Worm (Caenorhabditis elegans) whole organism, young adult: ENCODE data around the gene fbxc-50.

Experiments
- B0261.1 ChIP-seq: sonication (generic microtip); optimal IDR thresholded peaks from 2 replicates; lab custom pipeline; 2016; ENCODE audit warnings: mild to moderate bottlenecking, missing genetic modification characterization, moderate library complexity, missing compliant biosample characterization
- B0336.3 ChIP-seq: fragments of 200-800 bp; sonication (Bioruptor generic); IDR thresholded peaks from 2 replicates; pipeline ENCODE4 v1.3.6; 2022; ENCODE audit warnings: missing genetic modification characterization, missing compliant biosample characterization
- C17E4.6 ChIP-seq: fragments of 200-800 bp; sonication (Bioruptor generic); IDR thresholded peaks from 2 replicates; pipeline ENCODE4 v1.3.6; 2022; ENCODE audit warnings: missing genetic modification reagents, missing genetic modification characterization, missing compliant biosample characterization
- F23B12.7 ChIP-seq: sonication (generic microtip); optimal IDR thresholded peaks from 2 replicates; lab custom pipeline; 2017; ENCODE audit warnings: missing genetic modification characterization, mild to moderate bottlenecking, missing compliant biosample characterization, antibody characterized with exemption, moderate library complexity; ENCODE audit not compliant: insufficient read depth
- F33H1.4 ChIP-seq: fragments of 200-800 bp; sonication (Bioruptor generic); IDR thresholded peaks from 2 replicates; pipeline ENCODE4 v1.3.6; 2022; ENCODE audit warnings: missing genetic modification reagents, missing genetic modification characterization, missing compliant biosample characterization
- F52B5.7 ChIP-seq: sonication (generic microtip); optimal IDR thresholded peaks from 2 replicates; lab custom pipeline; 2016; ENCODE audit warnings: mild to moderate bottlenecking, missing genetic modification characterization, missing compliant biosample characterization
- F57A8.1 ChIP-seq: fragments of 200-800 bp; sonication (Bioruptor generic); optimal IDR thresholded peaks from 2 replicates; lab custom pipeline; 2018; ENCODE audit warnings: mild to moderate bottlenecking, missing genetic modification characterization, moderate library complexity, missing compliant biosample characterization
- K12H6.12 ChIP-seq: fragments of 200-800 bp; sonication (Bioruptor generic); optimal IDR thresholded peaks from 2 replicates; lab custom pipeline; 2018; ENCODE audit warnings: mild to moderate bottlenecking, missing genetic modification characterization, missing compliant biosample characterization
- Y53F4B.3 ChIP-seq: fragments of 200-800 bp; sonication (Bioruptor generic); IDR thresholded peaks from 2 replicates; pipeline ENCODE4 v1.3.6; 2022; ENCODE audit warnings: missing genetic modification reagents, missing genetic modification characterization, missing compliant biosample characterization
- Y53G8AR.9 ChIP-seq: fragments of 200-800 bp; sonication (Bioruptor generic); conservative IDR thresholded peaks from 2 replicates; pipeline ENCODE4 v1.3.6; 2022; ENCODE audit warnings: missing genetic modification reagents, missing genetic modification characterization, missing compliant biosample characterization
- Y56A3A.18 ChIP-seq: fragments of 200-800 bp; sonication (Bioruptor generic); IDR thresholded peaks from 2 replicates; pipeline ENCODE4 v1.3.6; 2022; ENCODE audit warnings: missing genetic modification reagents, missing genetic modification characterization, missing compliant biosample characterization
- Y67H2A.10 ChIP-seq: fragments of 200-800 bp; sonication (Bioruptor generic); conservative IDR thresholded peaks from 2 replicates; pipeline ENCODE4 v1.3.6; 2022; ENCODE audit warnings: missing genetic modification reagents, missing genetic modification characterization, missing compliant biosample characterization
- akir-1 ChIP-seq: fragments of 200-800 bp; sonication (Bioruptor generic); optimal IDR thresholded peaks from 2 replicates; lab custom pipeline; 2018; ENCODE audit warnings: mild to moderate bottlenecking, missing genetic modification characterization, moderate library complexity, missing compliant biosample characterization
- ama-1 ChIP-seq, 3 experiments: fragments of 150-350 bp in 1 of 3; sonication (generic microtip) in 2 of 3; optimal IDR thresholded peaks; 2 replicates each; lab custom pipeline; 2014 to 2018; ENCODE audit warnings: missing biosample characterization in 2 of 3, missing genetic modification characterization in 2 of 3, missing genetic modification reagents in 2 of 3
- aptf-2 ChIP-seq: fragments of 200-800 bp; sonication (Bioruptor generic); conservative IDR thresholded peaks from 2 replicates; pipeline ENCODE4 v1.3.6; 2022; ENCODE audit warnings: missing genetic modification reagents, missing genetic modification characterization, missing compliant biosample characterization
- atf-7 ChIP-seq: sonication (generic microtip); optimal IDR thresholded peaks from 2 replicates; lab custom pipeline; 2017; ENCODE audit warnings: mild to moderate bottlenecking, missing genetic modification characterization, missing compliant biosample characterization
- attf-5 ChIP-seq: fragments of 200-800 bp; sonication (Bioruptor generic); optimal IDR thresholded peaks from 2 replicates; lab custom pipeline; 2018; ENCODE audit warnings: mild to moderate bottlenecking, missing genetic modification characterization, missing compliant biosample characterization
- ceh-100 ChIP-seq: fragments of 200-800 bp; sonication (Bioruptor generic); IDR thresholded peaks from 2 replicates; pipeline ENCODE4 v1.3.6; 2022; ENCODE audit warnings: missing genetic modification reagents, missing genetic modification characterization, missing compliant biosample characterization
- ceh-27 ChIP-seq: fragments of 200-800 bp; sonication (Bioruptor generic); optimal IDR thresholded peaks from 2 replicates; lab custom pipeline; 2018; ENCODE audit warnings: mild to moderate bottlenecking, missing genetic modification characterization, moderate library complexity, missing compliant biosample characterization
- ceh-40 ChIP-seq: fragments of 200-800 bp; sonication (Bioruptor generic); IDR thresholded peaks from 2 replicates; pipeline ENCODE4 v1.3.6; 2022; ENCODE audit warnings: missing genetic modification characterization, missing compliant biosample characterization
- die-1 ChIP-seq: sonication (generic microtip); optimal IDR thresholded peaks from 2 replicates; lab custom pipeline; 2016; ENCODE audit warnings: missing genotype, mild to moderate bottlenecking, missing genetic modification characterization, missing compliant biosample characterization
- dox-1 ChIP-seq: fragments of 200-800 bp; sonication (Bioruptor generic); IDR thresholded peaks from 2 replicates; pipeline ENCODE4 v1.3.6; 2022; ENCODE audit warnings: missing genetic modification reagents, missing genetic modification characterization, missing compliant biosample characterization
- ekl-4 ChIP-seq: fragments of 200-800 bp; sonication (Bioruptor generic); IDR thresholded peaks from 2 replicates; pipeline ENCODE4 v1.3.6; 2022; ENCODE audit warnings: missing genetic modification reagents, missing genetic modification characterization, missing compliant biosample characterization
- him-1 ChIP-seq: sonication (generic microtip); optimal IDR thresholded peaks from 2 replicates; lab custom pipeline; 2016; ENCODE audit warnings: missing genotype, missing genetic modification reagents, missing genetic modification characterization, missing compliant biosample characterization
- hlh-26 ChIP-seq: fragments of 200-800 bp; sonication (Bioruptor generic); conservative IDR thresholded peaks from 2 replicates; pipeline ENCODE4 v1.3.6; 2022; ENCODE audit warnings: missing genetic modification reagents, missing genetic modification characterization, missing compliant biosample characterization
- hmg-1.2 ChIP-seq: fragments of 200-800 bp; sonication (Bioruptor generic); IDR thresholded peaks from 2 replicates; pipeline ENCODE4 v1.3.6; 2022; ENCODE audit warnings: missing genetic modification reagents, missing genetic modification characterization, missing compliant biosample characterization
- hrde-1 ChIP-seq: sonication (generic microtip); optimal IDR thresholded peaks from 2 replicates; lab custom pipeline; 2016; ENCODE audit warnings: missing genetic modification characterization, mild to moderate bottlenecking, missing compliant biosample characterization, moderate library complexity, missing genotype, missing genetic modification reagents, borderline replicate concordance
- lag-1 ChIP-seq: fragments of 200-800 bp; sonication (Bioruptor generic); IDR thresholded peaks from 2 replicates; pipeline ENCODE4 v1.3.6; 2022; ENCODE audit warnings: missing genetic modification reagents, missing genetic modification characterization, missing compliant biosample characterization
- lin-26 ChIP-seq: fragments of 200-800 bp; sonication (Bioruptor generic); IDR thresholded peaks from 2 replicates; pipeline ENCODE4 v1.3.6; 2022; ENCODE audit warnings: missing genetic modification reagents, missing genetic modification characterization, missing compliant biosample characterization
- lin-54 ChIP-seq: fragments of 200-800 bp; sonication (Bioruptor generic); optimal IDR thresholded peaks from 2 replicates; lab custom pipeline; 2018; ENCODE audit warnings: mild to moderate bottlenecking, missing genetic modification characterization, missing compliant biosample characterization
- lir-1 ChIP-seq: fragments of 200-800 bp; sonication (Bioruptor generic); conservative IDR thresholded peaks from 2 replicates; pipeline ENCODE4 v1.3.6; 2022; ENCODE audit warnings: missing genetic modification reagents, missing genetic modification characterization, missing compliant biosample characterization
- lsl-1 ChIP-seq: fragments of 200-800 bp; sonication (Bioruptor generic); optimal IDR thresholded peaks from 2 replicates; lab custom pipeline; 2018; ENCODE audit warnings: mild to moderate bottlenecking, missing genetic modification characterization, moderate library complexity, missing compliant biosample characterization
- lsy-27 ChIP-seq: sonication (generic microtip); optimal IDR thresholded peaks from 2 replicates; lab custom pipeline; 2017; ENCODE audit warnings: missing genetic modification characterization, mild to moderate bottlenecking, missing compliant biosample characterization, antibody characterized with exemption, missing genotype, borderline replicate concordance; ENCODE audit not compliant: insufficient read depth
- madf-3 ChIP-seq: fragments of 200-800 bp; sonication (Bioruptor generic); IDR thresholded peaks from 2 replicates; pipeline ENCODE4 v1.3.6; 2022; ENCODE audit warnings: missing genetic modification reagents, missing genetic modification characterization, missing compliant biosample characterization
- mel-28 ChIP-seq: sonication (generic microtip); optimal IDR thresholded peaks from 2 replicates; lab custom pipeline; 2016; ENCODE audit warnings: borderline replicate concordance, mild to moderate bottlenecking, missing genetic modification characterization, missing compliant biosample characterization
- nfya-1 ChIP-seq: sonication (generic microtip); optimal IDR thresholded peaks from 2 replicates; lab custom pipeline; 2017; ENCODE audit warnings: antibody characterized with exemption, missing compliant biosample characterization, missing genetic modification characterization, borderline replicate concordance; ENCODE audit not compliant: insufficient read depth
- nhr-120 ChIP-seq: fragments of 200-800 bp; sonication (Bioruptor generic); IDR thresholded peaks from 2 replicates; pipeline ENCODE4 v1.3.6; 2022; ENCODE audit warnings: missing genetic modification characterization, missing compliant biosample characterization
- pha-4 ChIP-seq: fragments of 150-350 bp; sonication (generic microtip); optimal IDR thresholded peaks from 2 replicates; lab custom pipeline; 2014; ENCODE audit warnings: missing biosample characterization, missing genetic modification reagents, missing genetic modification characterization
- repo-1 ChIP-seq: sonication (generic microtip); optimal IDR thresholded peaks from 2 replicates; lab custom pipeline; 2017; ENCODE audit warnings: mild to moderate bottlenecking, missing genetic modification characterization, missing compliant biosample characterization
- rpc-1 ChIP-seq, 2 experiments: fragments of 150-350 bp in 1 of 2; sonication (generic microtip) in 1 of 2; optimal IDR thresholded peaks; 2 replicates each; lab custom pipeline; 2014 to 2018; ENCODE audit warnings: missing biosample characterization in 1 of 2, missing genetic modification characterization in 1 of 2, missing genetic modification reagents in 1 of 2, missing genotype in 1 of 2
- sea-2 ChIP-seq: fragments of 200-800 bp; sonication (Bioruptor generic); IDR thresholded peaks from 2 replicates; pipeline ENCODE4 v1.3.6; 2022; ENCODE audit warnings: missing genetic modification characterization, missing compliant biosample characterization
- snpc-1.3 ChIP-seq: sonication (generic microtip); optimal IDR thresholded peaks from 2 replicates; lab custom pipeline; 2017; ENCODE audit warnings: missing genetic modification characterization, mild to moderate bottlenecking, missing compliant biosample characterization, antibody characterized with exemption, moderate library complexity, missing genotype, missing genetic modification reagents; ENCODE audit not compliant: insufficient read depth
- tlf-1 ChIP-seq: fragments of 200-800 bp; sonication (Bioruptor generic); optimal IDR thresholded peaks from 2 replicates; lab custom pipeline; 2018; ENCODE audit warnings: mild to moderate bottlenecking, missing genetic modification characterization, missing compliant biosample characterization
- unc-62 ChIP-seq: fragments of 150-350 bp; optimal IDR thresholded peaks from 2 replicates; lab custom pipeline; 2014; ENCODE audit warnings: missing biosample characterization, missing genetic modification reagents, missing genetic modification characterization
- ztf-22 ChIP-seq: fragments of 200-800 bp; sonication (Bioruptor generic); optimal IDR thresholded peaks from 2 replicates; lab custom pipeline; 2018; ENCODE audit warnings: mild to moderate bottlenecking, missing genetic modification characterization, moderate library complexity, missing compliant biosample characterization
- ztf-25 ChIP-seq: fragments of 200-800 bp; sonication (Bioruptor generic); IDR thresholded peaks from 2 replicates; pipeline ENCODE4 v1.3.6; 2022; ENCODE audit warnings: missing genetic modification reagents, missing genetic modification characterization, missing compliant biosample characterization
- ztf-26 ChIP-seq: sonication (generic microtip); optimal IDR thresholded peaks from 2 replicates; lab custom pipeline; 2017; ENCODE audit warnings: missing genetic modification characterization, missing compliant biosample characterization

fbxc-50 gene

DNA sequence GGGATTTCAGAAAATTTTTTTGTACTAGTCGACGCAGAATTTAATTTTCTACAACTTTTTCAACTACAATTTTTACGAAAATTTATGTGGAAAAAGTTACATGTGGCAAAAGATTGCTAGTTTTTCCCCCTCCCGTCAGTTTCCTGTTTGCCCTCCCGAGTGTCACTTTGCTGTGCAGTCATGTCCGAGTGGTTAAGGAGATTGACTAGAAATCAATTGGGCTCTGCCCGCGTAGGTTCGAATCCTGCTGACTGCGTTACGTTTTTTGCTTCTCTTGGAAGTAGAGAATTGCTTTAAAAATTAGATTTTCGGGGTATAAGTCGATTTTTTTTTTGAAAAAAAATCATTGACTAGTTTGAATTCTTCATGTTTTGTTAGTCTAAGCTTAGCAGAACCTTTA, 19.9 kb upstream of the fbxc-50 start:
- TF ChIP-seq pha-4 (tag; lab: Kevin White, UChicago), result no peak
- TF ChIP-seq lin-54 (GFP tag; lab: Kevin White, UChicago), result no peak
- peak; percentile 80 for TF ChIP-seq B0261.1 (tag; lab: Kevin White, UChicago)
- no peak for TF ChIP-seq B0336.3 (GFP tag; lab: Robert Waterston, UW)
- no peak for TF ChIP-seq lsy-27
- TF ChIP-seq nfya-1 (tag; lab: Kevin White, UChicago), result no peak
- TF ChIP-seq Y67H2A.10 (GFP tag; lab: Robert Waterston, UW), result no peak
- no peak for TF ChIP-seq Y56A3A.18 (GFP tag; lab: Robert Waterston, UW)
- TF ChIP-seq unc-62 (GFP tag; lab: Kevin White, UChicago), result no peak
- peak; percentile 48 for TF ChIP-seq hmg-1.2 (GFP tag; lab: Robert Waterston, UW)
- TF ChIP-seq sea-2 (GFP tag; lab: Robert Waterston, UW), result no peak
- TF ChIP-seq ceh-27 (GFP tag; lab: Kevin White, UChicago), result no peak
- no peak for TF ChIP-seq hlh-26 (GFP tag; lab: Robert Waterston, UW)
- 0 out of 2 replicates have a peak, but pooled peaks have one; percentile 31 for TF ChIP-seq dox-1 (GFP tag; lab: Robert Waterston, UW)
- TF ChIP-seq lsl-1 (GFP tag; lab: Kevin White, UChicago), result peak; percentile 24
- no peak for TF ChIP-seq lir-1
- no peak for TF ChIP-seq ztf-26
- peak; percentile 32 for TF ChIP-seq attf-5
- no peak for TF ChIP-seq mel-28 (tag; lab: Kevin White, UChicago)
- no peak for TF ChIP-seq akir-1 (GFP tag; lab: Kevin White, UChicago)
- peak; percentile 47 for TF ChIP-seq die-1 (tag; lab: Kevin White, UChicago)
- no peak for TF ChIP-seq hrde-1 (tag; lab: Kevin White, UChicago)
- no peak for TF ChIP-seq aptf-2 (GFP tag; lab: Robert Waterston, UW)
- TF ChIP-seq ama-1 (optimal IDR thresholded peaks at IDR 0.05; lab: Kevin White, UChicago), result no peak
- TF ChIP-seq ama-1 (GFP tag; optimal IDR thresholded peaks at IDR 0.05; lab: Kevin White, UChicago), result peak; percentile 16 to 25
- no peak for TF ChIP-seq ztf-22
- no peak for TF ChIP-seq F33H1.4 (GFP tag; lab: Robert Waterston, UW)
- TF ChIP-seq snpc-1.3 (tag; lab: Kevin White, UChicago), result no peak
- no peak for TF ChIP-seq F57A8.1 (GFP tag; lab: Kevin White, UChicago)
- no peak for TF ChIP-seq madf-3 (GFP tag; lab: Robert Waterston, UW)
- peak; percentile 63 for TF ChIP-seq him-1 (tag; lab: Kevin White, UChicago)
- TF ChIP-seq lag-1 (GFP tag; lab: Robert Waterston, UW), result no peak
- TF ChIP-seq K12H6.12, result no peak
- TF ChIP-seq ceh-40 (GFP tag; lab: Robert Waterston, UW), result no peak
- TF ChIP-seq Y53G8AR.9, result peak; percentile 55; the same call in 1 of the 2 replicates
- TF ChIP-seq nhr-120 (GFP tag; lab: Robert Waterston, UW), result no peak
- TF ChIP-seq tlf-1 (GFP tag; lab: Kevin White, UChicago), result no peak
- TF ChIP-seq atf-7 (tag; lab: Kevin White, UChicago), result no peak
- TF ChIP-seq F52B5.7 (tag; lab: Kevin White, UChicago), result no peak
- no peak for TF ChIP-seq F23B12.7 (tag; lab: Kevin White, UChicago)
- TF ChIP-seq C17E4.6 (GFP tag; lab: Robert Waterston, UW), result no peak
- TF ChIP-seq ekl-4, result no peak
- TF ChIP-seq ceh-100 (GFP tag; lab: Robert Waterston, UW), result 0 out of 2 replicates have a peak, but pooled peaks have one; percentile 32
- TF ChIP-seq ztf-25 (GFP tag; lab: Robert Waterston, UW), result 0 out of 2 replicates have a peak, but pooled peaks have one; percentile 38
- peak; percentile 65 for TF ChIP-seq rpc-1 (optimal IDR thresholded peaks at IDR 0.05; lab: Kevin White, UChicago)
- TF ChIP-seq rpc-1 (tag; optimal IDR thresholded peaks at IDR 0.05; lab: Kevin White, UChicago), result peak; percentile 78
- TF ChIP-seq Y53F4B.3 (GFP tag; lab: Robert Waterston, UW), result no peak
- no peak for TF ChIP-seq repo-1 (tag; lab: Kevin White, UChicago)
- peak; percentile 80; the same call in 1 of the 2 replicates for TF ChIP-seq lin-26
